Worm (Caenorhabditis elegans) whole organism, midembryonic: ENCODE results near the gene tkr-3.

Source experiments
- T22C8.4 ChIP-seq: fragments of 200-800 bp; sonication (Bioruptor generic); IDR thresholded peaks from 2 replicates; pipeline ENCODE4 v1.3.6; 2022; ENCODE audit warnings: missing genetic modification characterization, missing compliant biosample characterization
- cog-1 ChIP-seq: sonication (generic microtip); optimal IDR thresholded peaks from 2 replicates; lab custom pipeline; 2016; ENCODE audit warnings: missing genetic modification characterization, missing compliant biosample characterization
- flt-1 ChIP-seq: fragments of 200-800 bp; sonication (Bioruptor generic); IDR thresholded peaks from 2 replicates; pipeline ENCODE4 v1.3.6; 2022; ENCODE audit warnings: missing genetic modification characterization, missing compliant biosample characterization
- klf-2 ChIP-seq: fragments of 200-800 bp; sonication (Bioruptor generic); conservative IDR thresholded peaks from 2 replicates; pipeline ENCODE4 v1.3.6; 2022; ENCODE audit warnings: missing genetic modification reagents, missing genetic modification characterization, missing compliant biosample characterization
- med-1 ChIP-seq: sonication (generic microtip); optimal IDR thresholded peaks from 2 replicates; lab custom pipeline; 2017; ENCODE audit warnings: missing genetic modification characterization, mild to moderate bottlenecking, missing compliant biosample characterization, antibody characterized with exemption, missing genetic modification reagents; ENCODE audit not compliant: insufficient read depth
- ref-1 ChIP-seq: fragments of 200-800 bp; sonication (Bioruptor generic); conservative IDR thresholded peaks from 2 replicates; pipeline ENCODE4 v1.3.6; 2022; ENCODE audit warnings: missing genetic modification reagents, missing genetic modification characterization, missing compliant biosample characterization

DNA sequence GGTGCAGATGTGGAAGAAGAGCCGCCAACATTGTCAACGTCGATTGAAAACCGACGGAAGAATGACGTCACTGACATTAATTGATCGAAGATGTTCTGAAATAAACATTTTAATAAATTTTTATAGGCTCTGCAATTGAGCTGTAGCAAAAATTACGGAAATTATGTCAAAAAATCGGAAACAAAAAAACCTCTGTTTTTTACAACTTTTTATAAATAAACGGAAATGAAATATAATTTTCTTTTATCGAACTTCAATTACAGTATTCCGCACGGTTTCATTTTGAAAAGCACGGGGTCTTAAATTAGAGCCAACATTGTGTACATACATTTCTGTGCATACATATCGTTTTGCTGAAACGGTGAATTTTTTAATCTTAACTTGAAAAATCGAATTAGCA lies 30.5 kb upstream of the tkr-3 start, which contains the start of gene soc-2:
- no peak for TF ChIP-seq ref-1 (GFP tag; lab: Robert Waterston, UW)
- no peak for TF ChIP-seq klf-2
- no peak for TF ChIP-seq med-1 (GFP tag; lab: Kevin White, UChicago)
- no peak for TF ChIP-seq T22C8.4 (GFP tag; lab: Robert Waterston, UW)
- TF ChIP-seq flt-1 (GFP tag; lab: Robert Waterston, UW): no peak
- no peak for TF ChIP-seq cog-1 (tag; lab: Kevin White, UChicago)
